Worm (Caenorhabditis elegans) whole organism, L2 larva: Measurements from ENCODE around the gene T04C12.11.

Experiments
- F13H6.1 ChIP-seq: sonication (generic microtip); optimal IDR thresholded peaks from 2 replicates; lab custom pipeline; 2016; ENCODE audit warnings: missing genetic modification characterization, missing compliant biosample characterization
- R02D3.7 ChIP-seq: fragments of 150-350 bp; optimal IDR thresholded peaks from 2 replicates; lab custom pipeline; 2014; ENCODE audit warnings: missing biosample characterization, missing genetic modification characterization
- ZK546.5 ChIP-seq: sonication (generic microtip); optimal IDR thresholded peaks from 2 replicates; lab custom pipeline; 2017; ENCODE audit warnings: missing biosample characterization, missing genetic modification characterization
- ama-1 ChIP-seq: fragments of 150-350 bp; optimal IDR thresholded peaks from 2 replicates; lab custom pipeline; 2018; ENCODE audit warnings: inconsistent platforms
- blmp-1 ChIP-seq: sonication (generic microtip); optimal IDR thresholded peaks from 2 replicates; lab custom pipeline; 2017; ENCODE audit warnings: missing genetic modification characterization, mild to moderate bottlenecking, missing compliant biosample characterization, antibody characterized with exemption, moderate library complexity; ENCODE audit not compliant: insufficient read depth
- ceh-16 ChIP-seq: fragments of 150-350 bp; optimal IDR thresholded peaks from 2 replicates; lab custom pipeline; 2014; ENCODE audit warnings: missing biosample characterization, missing genetic modification characterization
- ceh-82 ChIP-seq: fragments of 150-350 bp; optimal IDR thresholded peaks from 2 replicates; lab custom pipeline; 2014; ENCODE audit warnings: missing biosample characterization, missing genetic modification characterization
- crh-2 ChIP-seq: sonication (generic microtip); optimal IDR thresholded peaks from 2 replicates; lab custom pipeline; 2017; ENCODE audit warnings: missing biosample characterization, missing genetic modification characterization
- egl-27 ChIP-seq: sonication (generic microtip); optimal IDR thresholded peaks from 3 replicates; lab custom pipeline; 2017; ENCODE audit warnings: missing biosample characterization, missing genetic modification reagents, missing genetic modification characterization
- gmeb-1 ChIP-seq: fragments of 150-350 bp; optimal IDR thresholded peaks from 2 replicates; lab custom pipeline; 2014; ENCODE audit warnings: missing biosample characterization, missing genetic modification characterization
- lin-11 ChIP-seq: fragments of 150-350 bp; sonication (generic microtip); optimal IDR thresholded peaks from 2 replicates; lab custom pipeline; 2014; ENCODE audit warnings: missing biosample characterization, missing genetic modification characterization, inconsistent platforms, mixed read lengths
- lin-13 ChIP-seq: fragments of 150-350 bp; optimal IDR thresholded peaks from 2 replicates; lab custom pipeline; 2014; ENCODE audit warnings: missing biosample characterization, missing genetic modification reagents, missing genetic modification characterization
- mab-5 ChIP-seq: fragments of 150-350 bp; optimal IDR thresholded peaks from 2 replicates; lab custom pipeline; 2014; ENCODE audit warnings: missing biosample characterization, missing genetic modification characterization
- mbf-1 ChIP-seq: sonication (generic microtip); optimal IDR thresholded peaks from 2 replicates; lab custom pipeline; 2017; ENCODE audit warnings: missing biosample characterization, missing genetic modification characterization
- nhr-10 ChIP-seq: sonication (generic microtip); optimal IDR thresholded peaks from 2 replicates; lab custom pipeline; 2017; ENCODE audit warnings: missing biosample characterization, missing genetic modification characterization
- nhr-11 ChIP-seq: fragments of 150-350 bp; optimal IDR thresholded peaks from 2 replicates; lab custom pipeline; 2014; ENCODE audit warnings: missing biosample characterization, missing genetic modification characterization
- nhr-12 ChIP-seq: fragments of 150-350 bp; optimal IDR thresholded peaks from 2 replicates; lab custom pipeline; 2014; ENCODE audit warnings: missing biosample characterization, missing genetic modification characterization
- nhr-129 ChIP-seq: fragments of 150-350 bp; optimal IDR thresholded peaks from 2 replicates; lab custom pipeline; 2014; ENCODE audit warnings: missing biosample characterization, missing genetic modification characterization
- nhr-21 ChIP-seq: fragments of 150-350 bp; optimal IDR thresholded peaks from 2 replicates; lab custom pipeline; 2014; ENCODE audit warnings: missing biosample characterization, missing genetic modification characterization
- nhr-23 ChIP-seq: fragments of 150-350 bp; optimal IDR thresholded peaks from 2 replicates; lab custom pipeline; 2014; ENCODE audit warnings: missing biosample characterization, missing genetic modification reagents, missing genetic modification characterization
- nhr-237 ChIP-seq: fragments of 150-350 bp; optimal IDR thresholded peaks from 2 replicates; lab custom pipeline; 2014; ENCODE audit warnings: missing biosample characterization, missing genetic modification characterization
- nhr-25 ChIP-seq: fragments of 150-350 bp; sonication (generic microtip); optimal IDR thresholded peaks from 3 replicates; lab custom pipeline; 2014; ENCODE audit warnings: missing biosample characterization, missing genetic modification characterization
- nhr-77 ChIP-seq: fragments of 150-350 bp; optimal IDR thresholded peaks from 2 replicates; lab custom pipeline; 2014; ENCODE audit warnings: missing biosample characterization, missing genetic modification characterization
- peb-1 ChIP-seq: fragments of 150-350 bp; optimal IDR thresholded peaks from 2 replicates; lab custom pipeline; 2014; ENCODE audit warnings: missing biosample characterization, missing genetic modification characterization
- sma-9 ChIP-seq, 2 experiments: fragments of 150-350 bp in 1 of 2; sonication (generic microtip) in 1 of 2; optimal IDR thresholded peaks; 2 replicates each; lab custom pipeline; 2014 to 2016; ENCODE audit warnings: missing genetic modification characterization in 2 of 2, mild to moderate bottlenecking in 1 of 2, missing biosample characterization in 1 of 2, missing compliant biosample characterization in 1 of 2, missing genetic modification reagents in 1 of 2, moderate library complexity in 1 of 2
- snpc-4 ChIP-seq: fragments of 150-350 bp; optimal IDR thresholded peaks from 2 replicates; lab custom pipeline; 2014; ENCODE audit warnings: missing biosample characterization, missing genetic modification characterization
- unc-55 ChIP-seq: fragments of 150-350 bp; sonication (generic microtip); optimal IDR thresholded peaks from 3 replicates; lab custom pipeline; 2014; ENCODE audit warnings: missing biosample characterization, missing genetic modification reagents, missing genetic modification characterization
- unc-62 ChIP-seq: fragments of 150-350 bp; optimal IDR thresholded peaks from 2 replicates; lab custom pipeline; 2014; ENCODE audit warnings: missing biosample characterization, missing genetic modification reagents, missing genetic modification characterization
- zag-1 ChIP-seq: fragments of 150-350 bp; optimal IDR thresholded peaks from 2 replicates; lab custom pipeline; 2014; ENCODE audit warnings: missing biosample characterization, missing genetic modification characterization
- ztf-1 ChIP-seq: fragments of 200-800 bp; sonication (Bioruptor generic); conservative IDR thresholded peaks from 2 replicates; pipeline ENCODE4 v1.3.6; 2022; ENCODE audit warnings: missing genetic modification characterization, missing compliant biosample characterization

T04C12.11 gene

DNA sequence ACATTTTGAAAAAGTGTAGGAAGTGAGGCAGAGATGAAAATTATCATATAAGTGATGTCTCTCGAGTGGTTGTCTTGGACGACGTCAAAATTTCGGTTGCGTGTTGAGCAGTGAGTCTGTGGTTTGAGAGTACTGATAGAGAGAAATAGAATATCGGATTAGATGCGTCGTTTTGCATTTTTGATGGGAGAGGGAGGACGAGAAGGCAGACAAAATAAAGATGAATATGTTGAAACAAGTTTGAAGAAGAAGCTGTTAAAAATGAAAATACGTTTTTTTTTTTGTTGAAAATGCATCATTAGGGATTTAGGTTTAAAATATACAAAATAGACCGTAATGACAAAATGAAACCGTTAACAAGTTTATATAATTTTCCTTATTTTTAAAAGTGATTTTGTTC is 3.0 kb upstream of the T04C12.11 start, which contains the start of gene T04C12.9:
Gene T04C12.9 (minus strand): TSS at position 101 of the 400 bp plus-strand sequence.
- TF ChIP-seq unc-62 (GFP tag; lab: Kevin White, UChicago) (no peak), ZK546.5 (tag; lab: Kevin White, UChicago) (no peak), unc-55 (GFP tag; lab: Kevin White, UChicago) (peak; percentile 34)

DNA sequence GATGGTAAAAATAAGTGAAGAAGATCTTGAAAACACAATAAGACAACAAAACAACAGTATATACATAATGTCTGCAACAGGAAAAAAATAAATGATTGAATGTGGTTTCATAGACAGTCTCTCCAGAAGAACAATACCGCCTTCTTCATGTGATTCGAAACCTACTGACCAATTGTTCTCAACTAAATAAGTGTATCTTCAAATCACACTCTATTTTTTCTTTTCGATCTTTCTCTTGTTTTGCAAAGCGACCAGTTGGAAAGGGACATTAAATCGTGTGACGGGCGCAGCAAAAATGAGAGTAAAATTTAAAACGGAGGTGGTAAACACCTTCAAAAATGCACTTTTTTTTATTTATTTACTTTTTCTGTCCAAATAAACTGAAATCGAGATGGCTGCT is 1.8 kb upstream of the T04C12.11 start:
- no peak for TF ChIP-seq ceh-82
- no peak for TF ChIP-seq snpc-4 (tag; lab: Kevin White, UChicago)
- TF ChIP-seq nhr-11, result no peak
- no peak for TF ChIP-seq lin-11 (tag; lab: Kevin White, UChicago)
- TF ChIP-seq nhr-129 (tag; lab: Kevin White, UChicago), result peak; percentile 6
- no peak for TF ChIP-seq egl-27
- peak; percentile 23 for TF ChIP-seq nhr-25 (tag; lab: Kevin White, UChicago)
- TF ChIP-seq F13H6.1 (tag; lab: Kevin White, UChicago), result no peak
- TF ChIP-seq nhr-77, result no peak
- no peak for TF ChIP-seq ztf-1 (GFP tag; lab: Robert Waterston, UW)

DNA sequence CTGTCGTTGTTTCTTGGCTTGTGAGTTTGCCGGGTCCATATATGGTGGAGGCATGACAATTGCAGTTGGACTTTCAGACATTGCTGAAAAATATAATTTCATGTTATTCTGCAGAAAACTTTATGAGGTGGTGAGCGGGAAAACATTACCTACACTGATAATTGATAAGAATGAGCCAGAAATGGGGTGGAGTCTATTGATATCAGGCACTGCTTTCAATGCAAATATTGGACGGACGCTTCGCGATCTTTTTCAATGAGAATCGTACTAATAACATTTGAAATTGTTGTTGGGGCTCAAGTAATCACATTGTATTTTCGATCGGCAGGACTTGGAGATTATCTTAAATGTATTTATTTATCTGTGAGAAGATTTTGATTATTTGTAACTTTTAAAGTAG is 909 bp downstream of the T04C12.11 start, which contains the start of gene T04C12.1:
Gene T04C12.1 (minus strand): TSS at position 90 of the 400 bp plus-strand sequence.
- TF ChIP-seq sma-9 (GFP tag; optimal IDR thresholded peaks at IDR 0.05; lab: Kevin White, UChicago) (peak; percentile 9), sma-9 (tag; optimal IDR thresholded peaks at IDR 0.05; lab: Kevin White, UChicago) (no peak), nhr-25 (tag; lab: Kevin White, UChicago) (peak; percentile 29), ama-1 (lab: Kevin White, UChicago) (peak; percentile 56), nhr-237 (tag; lab: Kevin White, UChicago) (no peak)
- TF ChIP-seq, all 48 proteins: peak for 3

DNA sequence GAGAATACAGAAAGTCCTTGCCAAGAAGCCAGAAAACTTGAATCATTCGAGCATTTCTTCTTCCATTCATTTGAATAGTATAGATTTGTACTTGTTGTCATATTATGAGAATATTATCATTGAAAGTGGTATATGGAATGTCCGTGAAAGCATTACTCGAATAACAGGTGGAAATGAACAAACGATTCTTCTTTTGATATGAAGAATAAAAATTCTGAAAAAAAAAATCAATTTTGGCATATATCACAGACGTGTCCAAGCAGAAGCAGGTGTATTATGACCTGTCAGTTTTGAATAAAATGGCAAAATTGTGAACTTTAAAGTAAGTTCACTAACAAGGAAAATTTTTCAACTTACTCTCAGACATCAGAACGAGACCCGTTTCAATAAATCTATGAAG is 3.0 kb downstream of the T04C12.11 start, which contains the start of gene srh-75:
Gene srh-75 (minus strand): TSS at position 101 of the 400 bp plus-strand sequence.
- TF ChIP-seq ceh-16 (tag; lab: Kevin White, UChicago), result no peak
- no peak for TF ChIP-seq zag-1 (tag; lab: Kevin White, UChicago)
- no peak for TF ChIP-seq peb-1
- no peak for TF ChIP-seq gmeb-1 (tag; lab: Kevin White, UChicago)
- no peak for TF ChIP-seq mab-5 (tag; lab: Kevin White, UChicago)
- no peak for TF ChIP-seq nhr-10 (tag; lab: Kevin White, UChicago)
- TF ChIP-seq nhr-129 (tag; lab: Kevin White, UChicago), result no peak
- no peak for TF ChIP-seq blmp-1 (tag; lab: Kevin White, UChicago)
- no peak for TF ChIP-seq unc-55 (GFP tag; lab: Kevin White, UChicago)
- TF ChIP-seq nhr-25 (tag; lab: Kevin White, UChicago), result no peak
- TF ChIP-seq F13H6.1 (tag; lab: Kevin White, UChicago), result no peak

DNA sequence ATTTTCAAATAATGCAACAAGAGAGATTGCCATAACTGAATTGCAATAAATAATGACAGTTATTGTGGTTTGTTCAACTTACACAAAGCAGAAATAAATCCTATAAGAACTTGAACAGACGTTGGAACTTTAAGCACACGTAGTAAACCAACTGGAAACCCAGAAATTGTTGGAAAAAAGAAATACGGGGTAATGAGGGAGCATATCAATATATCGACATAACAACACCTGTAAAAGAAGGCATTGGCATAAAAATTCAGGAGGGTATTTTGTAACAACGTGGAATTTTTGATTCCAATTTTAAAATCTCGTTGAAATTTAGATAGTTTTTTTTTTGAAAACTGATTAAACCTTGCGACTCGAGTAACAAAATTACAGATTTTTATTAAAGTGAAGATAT is 3.6 kb downstream of the T04C12.11 start:
- TF ChIP-seq snpc-4 (tag; lab: Kevin White, UChicago) (no peak), peb-1 (no peak), R02D3.7 (tag; lab: Kevin White, UChicago) (no peak), nhr-23 (tag; lab: Kevin White, UChicago) (no peak), ceh-16 (tag; lab: Kevin White, UChicago) (no peak), crh-2 (no peak), unc-55 (GFP tag; lab: Kevin White, UChicago) (no peak), unc-62 (GFP tag; lab: Kevin White, UChicago) (no peak)

DNA sequence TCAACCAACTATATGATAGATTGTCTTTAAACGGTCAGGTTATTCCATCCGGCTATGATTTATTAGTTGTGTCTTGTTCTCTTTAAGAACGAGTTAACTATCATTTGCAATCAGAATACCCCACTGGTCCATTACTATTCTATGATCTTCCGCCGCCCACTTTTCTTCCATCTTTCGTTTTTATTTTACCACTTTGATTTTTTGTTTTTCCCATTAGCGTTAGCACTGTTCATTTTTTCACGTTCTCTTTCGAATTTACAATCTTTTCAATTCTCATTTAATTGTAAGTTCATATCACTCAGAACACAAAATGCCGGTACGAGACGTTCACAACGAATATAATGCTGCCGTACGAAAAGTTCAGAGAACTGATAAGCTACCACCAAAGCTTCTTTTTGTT is 6.3 kb downstream of the T04C12.11 start, which contains the start of gene T04C12.7:
Gene T04C12.7 (plus strand): TSS at position 301 of the 400 bp plus-strand sequence.
- TF ChIP-seq unc-55 (GFP tag; lab: Kevin White, UChicago) (no peak), lin-11 (tag; lab: Kevin White, UChicago) (no peak), lin-13 (GFP tag; lab: Kevin White, UChicago) (no peak), mbf-1 (tag; lab: Kevin White, UChicago) (no peak), R02D3.7 (tag; lab: Kevin White, UChicago) (no peak), nhr-12 (tag; lab: Kevin White, UChicago) (no peak), nhr-21 (no peak), nhr-11 (no peak)
